Fruit fly (Drosophila melanogaster): ENCODE data around the gene NdufV3.

- no peak for TF ChIP-seq CG16779 (tag; optimal IDR thresholded peaks at IDR 0.05)
- TF ChIP-seq Ets21C (GFP tag; optimal IDR thresholded peaks at IDR 0.05), result no peak
Measured at dm6 chrX:11356648-11357047, 6.8 kb downstream of the NdufV3 start.
